Worm (Caenorhabditis elegans) whole organism, L4 larva: ENCODE measurements around the gene asns-1.
A peak's percentile ranks its signal among the peaks of the same experiment; 100 is the strongest.

ENCODE experiments used
- F10B5.3 ChIP-seq: sonication (generic microtip); optimal IDR thresholded peaks from 2 replicates; lab custom pipeline; 2016; ENCODE audit warnings: mild to moderate bottlenecking, missing genetic modification characterization, missing compliant biosample characterization
- F26F4.8 ChIP-seq: fragments of 200-800 bp; sonication (Bioruptor generic); conservative IDR thresholded peaks from 2 replicates; pipeline ENCODE4 v1.3.6; 2022; ENCODE audit warnings: missing genetic modification characterization, missing compliant biosample characterization
- F37D6.2 ChIP-seq: sonication (generic microtip); optimal IDR thresholded peaks from 2 replicates; lab custom pipeline; 2016; ENCODE audit warnings: mild to moderate bottlenecking, missing genetic modification characterization, missing compliant biosample characterization
- T20F7.1 ChIP-seq: fragments of 200-800 bp; sonication (Bioruptor generic); optimal IDR thresholded peaks from 2 replicates; lab custom pipeline; 2018; ENCODE audit warnings: mild to moderate bottlenecking, missing genetic modification characterization, missing compliant biosample characterization
- Y48G9A.11 ChIP-seq: fragments of 200-800 bp; sonication (Bioruptor generic); IDR thresholded peaks from 2 replicates; pipeline ENCODE4 v1.3.6; 2022; ENCODE audit warnings: missing genetic modification reagents, missing genetic modification characterization, missing compliant biosample characterization
- aha-1 ChIP-seq: fragments of 150-350 bp; peaks from one replicate; lab custom pipeline; 2014; ENCODE audit warnings: missing biosample characterization, missing genetic modification characterization
- arid-1 ChIP-seq: fragments of 200-800 bp; sonication (Bioruptor generic); conservative IDR thresholded peaks from 2 replicates; pipeline ENCODE4 v1.3.6; 2022; ENCODE audit warnings: missing genetic modification reagents, missing genetic modification characterization, missing compliant biosample characterization
- attf-4 ChIP-seq: sonication (generic microtip); optimal IDR thresholded peaks from 3 replicates; lab custom pipeline; 2017; ENCODE audit warnings: missing biosample characterization, missing genetic modification characterization
- daf-16 ChIP-seq, 3 experiments: sonication (generic microtip); optimal IDR thresholded peaks; 2 replicates each; lab custom pipeline; 2016 to 2017; ENCODE audit warnings: missing genetic modification characterization in 3 of 3, missing genetic modification reagents in 3 of 3, mild to moderate bottlenecking in 2 of 3, missing compliant biosample characterization in 2 of 3, missing biosample characterization in 1 of 3, moderate library complexity in 1 of 3
- daf-19 ChIP-seq: fragments of 200-800 bp; sonication (Bioruptor generic); conservative IDR thresholded peaks from 2 replicates; pipeline ENCODE4 v1.3.6; 2022; ENCODE audit warnings: missing genetic modification characterization, missing compliant biosample characterization
- dmd-6 ChIP-seq: fragments of 200-800 bp; sonication (Bioruptor generic); IDR thresholded peaks from 2 replicates; pipeline ENCODE4 v1.3.6; 2022; ENCODE audit warnings: missing genetic modification reagents, missing genetic modification characterization, missing compliant biosample characterization
- dpl-1 ChIP-seq: fragments of 150-350 bp; optimal IDR thresholded peaks from 2 replicates; lab custom pipeline; 2014; ENCODE audit warnings: missing biosample characterization, missing genetic modification reagents, missing genetic modification characterization
- egl-43 ChIP-seq: fragments of 200-800 bp; sonication (Bioruptor generic); IDR thresholded peaks from 2 replicates; pipeline ENCODE4 v1.3.6; 2022; ENCODE audit warnings: missing genetic modification reagents, missing genetic modification characterization, missing compliant biosample characterization
- fos-1 ChIP-seq: fragments of 150-350 bp; optimal IDR thresholded peaks from 2 replicates; lab custom pipeline; 2014; ENCODE audit warnings: missing biosample characterization, missing genetic modification characterization
- gei-8 ChIP-seq: fragments of 200-800 bp; sonication (Bioruptor generic); optimal IDR thresholded peaks from 2 replicates; lab custom pipeline; 2018; ENCODE audit warnings: mild to moderate bottlenecking, missing genetic modification characterization, missing compliant biosample characterization
- hlh-30 ChIP-seq: sonication (generic microtip); optimal IDR thresholded peaks from 2 replicates; lab custom pipeline; 2017; ENCODE audit warnings: antibody characterized with exemption, mild to moderate bottlenecking, missing genetic modification characterization, missing compliant biosample characterization; ENCODE audit not compliant: insufficient read depth
- hmg-1.1 ChIP-seq: fragments of 200-800 bp; sonication (Bioruptor generic); IDR thresholded peaks from 2 replicates; pipeline ENCODE4 v1.3.6; 2022; ENCODE audit warnings: missing genetic modification reagents, missing genetic modification characterization, missing compliant biosample characterization
- jun-1 ChIP-seq: fragments of 150-350 bp; optimal IDR thresholded peaks from 2 replicates; lab custom pipeline; 2014; ENCODE audit warnings: missing biosample characterization, missing genetic modification reagents, missing genetic modification characterization
- lin-13 ChIP-seq: fragments of 150-350 bp; optimal IDR thresholded peaks from 2 replicates; lab custom pipeline; 2014; ENCODE audit warnings: missing biosample characterization, missing genetic modification reagents, missing genetic modification characterization
- lin-15B ChIP-seq: fragments of 150-350 bp; sonication (generic microtip); optimal IDR thresholded peaks from 3 replicates; lab custom pipeline; 2014; ENCODE audit warnings: missing biosample characterization, missing genetic modification characterization
- mdl-1 ChIP-seq, 2 experiments: fragments of 150-350 bp in 1 of 2; sonication (generic microtip) in 1 of 2; optimal IDR thresholded peaks; 2 replicates each; lab custom pipeline; 2014 to 2017; ENCODE audit warnings: missing biosample characterization in 2 of 2, missing genetic modification characterization in 2 of 2
- mep-1 ChIP-seq: fragments of 150-350 bp; sonication (generic microtip); optimal IDR thresholded peaks from 3 replicates; lab custom pipeline; 2014; ENCODE audit warnings: missing biosample characterization, missing genetic modification characterization
- mes-2 ChIP-seq: sonication (generic microtip); optimal IDR thresholded peaks from 2 replicates; lab custom pipeline; 2016; ENCODE audit warnings: missing genotype, mild to moderate bottlenecking, missing genetic modification characterization, missing compliant biosample characterization; ENCODE audit not compliant: poor library complexity, severe bottlenecking
- mxl-2 ChIP-seq: fragments of 200-800 bp; sonication (Bioruptor generic); conservative IDR thresholded peaks from 2 replicates; pipeline ENCODE4 v1.3.6; 2022; ENCODE audit warnings: missing genetic modification reagents, missing genetic modification characterization, missing compliant biosample characterization
- mxl-3 ChIP-seq: fragments of 200-800 bp; sonication (Bioruptor generic); optimal IDR thresholded peaks from 2 replicates; lab custom pipeline; 2018; ENCODE audit warnings: mild to moderate bottlenecking, missing genetic modification characterization, missing compliant biosample characterization
- nhr-11 ChIP-seq: fragments of 150-350 bp; optimal IDR thresholded peaks from 2 replicates; lab custom pipeline; 2014; ENCODE audit warnings: missing biosample characterization, missing genetic modification characterization
- nhr-111 ChIP-seq: fragments of 200-800 bp; sonication (Bioruptor generic); optimal IDR thresholded peaks from 2 replicates; lab custom pipeline; 2018; ENCODE audit warnings: mild to moderate bottlenecking, missing genetic modification characterization, missing compliant biosample characterization
- nhr-237 ChIP-seq: sonication (generic microtip); optimal IDR thresholded peaks from 2 replicates; lab custom pipeline; 2017; ENCODE audit warnings: missing biosample characterization, missing genetic modification characterization
- nhr-28 ChIP-seq: fragments of 150-350 bp; optimal IDR thresholded peaks from 2 replicates; lab custom pipeline; 2014; ENCODE audit warnings: missing biosample characterization, missing genetic modification characterization
- nhr-42 ChIP-seq: fragments of 200-800 bp; sonication (Bioruptor generic); IDR thresholded peaks from 2 replicates; pipeline ENCODE4 v1.3.6; 2022; ENCODE audit warnings: missing genetic modification characterization, missing compliant biosample characterization
- pqm-1 ChIP-seq: sonication (generic microtip); optimal IDR thresholded peaks from 2 replicates; lab custom pipeline; 2017; ENCODE audit warnings: missing biosample characterization, missing genetic modification characterization
- rbr-2 ChIP-seq: sonication (generic microtip); optimal IDR thresholded peaks from 2 replicates; lab custom pipeline; 2016; ENCODE audit warnings: missing genotype, missing genetic modification characterization, missing compliant biosample characterization
- saeg-2 ChIP-seq: fragments of 200-800 bp; sonication (Bioruptor generic); IDR thresholded peaks from 2 replicates; pipeline ENCODE4 v1.3.6; 2022; ENCODE audit warnings: missing genetic modification reagents, missing genetic modification characterization, missing compliant biosample characterization
- tra-1 ChIP-seq: fragments of 200-800 bp; sonication (Bioruptor generic); IDR thresholded peaks from 2 replicates; pipeline ENCODE4 v1.3.6; 2022; ENCODE audit warnings: missing genetic modification reagents, missing genetic modification characterization, missing compliant biosample characterization
- unc-39 ChIP-seq: sonication (generic microtip); optimal IDR thresholded peaks from 2 replicates; lab custom pipeline; 2017; ENCODE audit warnings: missing biosample characterization, missing genetic modification characterization
- unc-62 ChIP-seq, 3 experiments: fragments of 150-350 bp in 1 of 3; sonication (generic microtip); optimal IDR thresholded peaks in 2 of 3; peaks in 1 of 3; 1 replicate in 1 of 3; 2 replicates in 2 of 3; lab custom pipeline; 2014 to 2017; ENCODE audit warnings: missing biosample characterization in 3 of 3, missing genetic modification characterization in 3 of 3, missing genetic modification reagents in 3 of 3, missing genotype in 1 of 3
- vab-7 ChIP-seq: fragments of 200-800 bp; sonication (Bioruptor generic); IDR thresholded peaks from 2 replicates; pipeline ENCODE4 v1.3.6; 2022; ENCODE audit warnings: missing genetic modification reagents, missing genetic modification characterization, missing compliant biosample characterization

Gene asns-1

ce11 chrV:8513361-8513760, 32.6 kb upstream of the asns-1 start, which contains the start of gene F45F2.9:
TSS of gene F45F2.9 (minus strand) at chrV:8513461.
- no peak for TF ChIP-seq Y48G9A.11 (GFP tag; lab: Robert Waterston, UW)
- no peak for TF ChIP-seq F26F4.8 (GFP tag; lab: Robert Waterston, UW)
- TF ChIP-seq daf-16 (GFP tag; optimal IDR thresholded peaks at IDR 0.05; lab: Kevin White, UChicago), result no peak
- no peak for TF ChIP-seq daf-16 (tag; optimal IDR thresholded peaks at IDR 0.05; lab: Kevin White, UChicago)
- TF ChIP-seq nhr-111 (GFP tag; lab: Kevin White, UChicago), result no peak
- no peak for TF ChIP-seq nhr-42
- TF ChIP-seq egl-43, result no peak
- no peak for TF ChIP-seq jun-1 (tag; lab: Kevin White, UChicago)
- TF ChIP-seq arid-1 (GFP tag; lab: Robert Waterston, UW), result no peak
- no peak for TF ChIP-seq daf-19
- TF ChIP-seq pqm-1 (tag; lab: Kevin White, UChicago), result no peak
- TF ChIP-seq vab-7 (GFP tag; lab: Robert Waterston, UW), result no peak
- TF ChIP-seq mep-1 (tag; lab: Kevin White, UChicago), result no peak
- no peak for TF ChIP-seq hlh-30
- no peak for TF ChIP-seq rbr-2 (tag; lab: Kevin White, UChicago)
- TF ChIP-seq F37D6.2 (tag; lab: Kevin White, UChicago), result no peak
- TF ChIP-seq T20F7.1 (GFP tag; lab: Kevin White, UChicago), result no peak
- TF ChIP-seq attf-4 (tag; lab: Kevin White, UChicago), result no peak
- TF ChIP-seq, all 104 proteins: peak for 0

- TF ChIP-seq mxl-2, result no peak
- peak; percentile 96 for TF ChIP-seq aha-1 (tag; lab: Kevin White, UChicago)
Observed at ce11 chrV:8516426-8516825, 29.5 kb upstream of the asns-1 start.

- TF ChIP-seq unc-62 (GFP tag; optimal IDR thresholded peaks at IDR 0.05 in 1 of 2; lab: Kevin White, UChicago), result peak in 1 of 2 experiments; percentile 82
- no peak for TF ChIP-seq unc-62 (tag; optimal IDR thresholded peaks at IDR 0.05; lab: Kevin White, UChicago)
- TF ChIP-seq saeg-2, result no peak
Observed at ce11 chrV:8517711-8518110, 28.3 kb upstream of the asns-1 start.

ce11 chrV:8518283-8518682, 27.7 kb upstream of the asns-1 start:
- TF ChIP-seq dmd-6 (GFP tag; lab: Robert Waterston, UW) (0 out of 2 replicates have a peak, but pooled peaks have one; percentile 14), rbr-2 (tag; lab: Kevin White, UChicago) (peak; percentile 59), aha-1 (tag; lab: Kevin White, UChicago) (peak; percentile 93), unc-39 (tag; lab: Kevin White, UChicago) (no peak), fos-1 (tag; lab: Kevin White, UChicago) (no peak), dpl-1 (peak; percentile 18), tra-1 (GFP tag; lab: Robert Waterston, UW) (no peak), F10B5.3 (tag; lab: Kevin White, UChicago) (no peak), mes-2 (tag; lab: Kevin White, UChicago) (peak; percentile 39), lin-13 (no peak), nhr-237 (tag; lab: Kevin White, UChicago) (no peak), lin-15B (tag; lab: Kevin White, UChicago) (no peak), gei-8 (no peak), nhr-28 (tag; lab: Kevin White, UChicago) (peak; percentile 11), mdl-1 (tag; optimal IDR thresholded peaks at IDR 0.05; lab: Kevin White, UChicago) (peak in 1 of 2 experiments; percentile 53), mxl-3 (GFP tag; lab: Kevin White, UChicago) (no peak), Y48G9A.11 (GFP tag; lab: Robert Waterston, UW) (no peak), hlh-30 (no peak), unc-62 (GFP tag; optimal IDR thresholded peaks at IDR 0.05 in 1 of 2; lab: Kevin White, UChicago) (peak in 1 of 2 experiments; percentile 97), unc-62 (tag; optimal IDR thresholded peaks at IDR 0.05; lab: Kevin White, UChicago) (no peak), hmg-1.1 (GFP tag; lab: Robert Waterston, UW) (peak; percentile 49; the same call in 1 of the 2 replicates), nhr-11 (peak; percentile 44)
